Worm (Caenorhabditis elegans) whole organism, dauer: ENCODE measurements around the gene Y54G2A.10.
"Not testable (repeated sequence)": the region's sequence is repeated elsewhere in the genome, so short reads cannot be mapped to it uniquely, and the experiment has no call there.

Source experiments
- unc-62 ChIP-seq: sonication (generic microtip); optimal IDR thresholded peaks from 2 replicates; lab custom pipeline; 2017; ENCODE audit warnings: missing biosample characterization, missing genetic modification reagents, missing genetic modification characterization

Y54G2A.10 gene

DNA sequence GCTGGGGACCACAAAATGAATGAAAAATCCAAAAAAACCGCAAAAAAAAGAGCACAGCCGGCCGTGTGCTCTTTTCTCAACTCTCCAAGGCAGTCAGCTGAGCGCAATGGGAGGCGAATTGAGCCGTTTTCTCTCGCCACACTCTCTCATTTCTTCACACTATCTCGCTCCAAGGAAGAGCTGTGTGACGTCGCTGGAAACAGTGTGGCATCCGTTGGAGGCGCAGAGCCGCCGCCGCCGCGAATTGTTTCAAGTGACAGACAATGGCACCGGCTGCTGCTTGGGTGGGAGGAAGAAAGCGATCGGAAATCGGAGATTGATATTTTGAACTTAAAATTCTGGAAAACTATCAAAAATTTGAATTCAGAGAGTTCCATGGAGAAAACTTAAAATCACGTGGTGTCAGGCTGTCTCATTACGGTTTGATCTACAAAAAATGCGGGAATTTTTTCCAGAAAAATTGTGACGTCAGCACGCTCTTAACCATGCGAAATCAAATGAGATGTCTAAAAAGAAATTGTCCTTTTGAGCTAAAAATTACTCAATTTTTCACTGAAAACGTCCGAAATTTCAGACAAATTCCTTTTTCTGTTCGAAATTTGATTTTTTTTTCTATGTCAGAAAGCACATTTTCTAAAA, 23.4 kb upstream of the Y54G2A.10 start:
- TF ChIP-seq unc-62 = no peak

DNA sequence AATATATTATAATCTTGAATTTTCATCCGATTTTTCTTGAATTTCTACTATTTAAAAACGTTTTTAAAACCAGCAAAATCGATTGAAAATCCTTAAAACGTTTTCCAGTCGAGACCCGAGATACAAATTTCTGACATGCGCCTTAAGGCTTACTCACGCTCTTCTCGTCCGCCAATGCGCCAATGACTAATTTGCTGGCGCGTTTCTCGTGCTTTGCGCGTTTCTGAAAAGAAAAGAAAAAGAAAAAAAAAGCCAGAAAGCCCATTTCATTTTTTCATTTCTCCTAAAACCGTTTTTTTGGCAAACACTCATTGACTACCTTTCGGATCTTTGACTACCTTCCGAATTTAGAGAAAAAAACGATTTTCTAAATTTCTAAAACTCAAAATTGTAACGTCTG, 22.8 kb upstream of the Y54G2A.10 start:
- no peak for TF ChIP-seq unc-62

DNA sequence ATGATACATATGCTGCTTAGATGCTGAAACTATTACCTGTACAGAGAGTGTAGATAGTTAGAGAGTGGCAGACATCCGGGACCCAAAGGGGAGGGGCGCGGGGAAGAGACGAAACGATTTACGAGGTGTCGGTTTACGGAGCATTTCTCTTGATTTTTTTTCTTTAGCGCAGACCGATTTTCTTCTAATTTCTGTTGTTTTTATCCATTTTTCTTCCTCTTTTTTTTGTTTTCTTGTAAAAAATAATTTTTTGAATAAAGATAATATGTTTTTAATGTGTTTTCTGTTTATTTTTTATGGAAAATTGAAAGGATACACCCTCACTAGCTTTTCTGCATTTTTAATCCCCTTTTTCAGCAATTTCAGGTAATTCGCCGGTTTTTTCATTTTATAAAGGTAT, 21.6 kb upstream of the Y54G2A.10 start, which contains the start of gene Y54G2A.72:
Gene Y54G2A.72 (plus strand): TSS at position 301 of the 400 bp plus-strand sequence.
- TF ChIP-seq unc-62 = not testable (repeated sequence)

DNA sequence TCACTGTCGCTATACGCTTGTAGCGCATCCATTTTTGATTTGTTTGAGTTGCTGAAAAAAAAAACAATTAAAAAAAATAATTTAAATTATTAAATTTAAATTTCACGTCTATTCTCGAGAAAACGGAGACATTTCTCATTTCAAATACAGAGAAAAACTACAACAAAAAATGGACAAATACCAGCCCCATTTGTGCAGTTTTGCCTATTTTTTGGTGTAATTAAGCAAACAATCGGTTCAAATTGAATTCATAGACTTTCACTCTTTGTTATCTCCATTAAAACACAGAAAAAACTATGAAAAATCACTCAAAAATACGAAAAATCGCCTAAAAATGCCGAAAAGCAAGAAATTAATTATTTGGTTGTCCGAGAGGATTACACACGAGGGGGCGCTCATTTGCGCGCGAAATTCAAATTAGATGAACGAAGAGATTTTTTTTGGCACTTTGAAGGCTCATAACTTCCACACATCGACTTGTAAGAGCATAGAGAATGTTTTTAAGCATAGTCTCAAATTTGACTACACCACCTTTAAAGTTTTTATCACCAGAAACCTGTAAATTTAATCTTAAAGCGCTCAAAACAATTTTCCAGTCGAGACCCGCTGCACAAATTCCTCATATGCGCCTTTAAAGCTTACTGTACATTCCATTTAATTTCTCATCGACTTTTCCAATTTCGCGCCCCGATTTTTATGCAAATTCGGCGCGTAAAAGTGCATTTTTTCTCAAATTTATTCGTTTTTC, 16.5 kb upstream of the Y54G2A.10 start, which contains the start of gene Y54G2A.12:
Gene Y54G2A.12 (minus strand): TSS at position 51 of the 748 bp plus-strand sequence.
- no peak for TF ChIP-seq unc-62

DNA sequence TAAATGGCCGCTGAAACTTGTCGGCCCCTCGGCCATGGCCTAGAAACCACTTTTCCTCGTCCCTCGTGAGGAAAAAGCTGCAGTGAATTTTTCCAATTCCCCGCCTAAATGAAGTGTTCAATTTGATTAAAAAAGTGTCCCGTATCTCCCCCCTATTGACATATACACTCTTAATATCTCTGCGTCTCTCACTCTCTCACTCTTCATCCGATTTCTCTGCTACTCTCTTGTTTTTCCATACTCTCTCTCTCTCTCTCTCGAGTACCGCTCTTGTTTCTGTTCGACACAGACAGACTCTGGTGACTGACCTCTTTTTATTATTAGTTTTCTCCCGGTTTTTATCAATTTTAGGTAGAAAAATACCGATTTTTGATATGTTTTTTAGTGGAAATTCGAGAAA, 14.4 kb upstream of the Y54G2A.10 start:
- TF ChIP-seq unc-62 = no peak

DNA sequence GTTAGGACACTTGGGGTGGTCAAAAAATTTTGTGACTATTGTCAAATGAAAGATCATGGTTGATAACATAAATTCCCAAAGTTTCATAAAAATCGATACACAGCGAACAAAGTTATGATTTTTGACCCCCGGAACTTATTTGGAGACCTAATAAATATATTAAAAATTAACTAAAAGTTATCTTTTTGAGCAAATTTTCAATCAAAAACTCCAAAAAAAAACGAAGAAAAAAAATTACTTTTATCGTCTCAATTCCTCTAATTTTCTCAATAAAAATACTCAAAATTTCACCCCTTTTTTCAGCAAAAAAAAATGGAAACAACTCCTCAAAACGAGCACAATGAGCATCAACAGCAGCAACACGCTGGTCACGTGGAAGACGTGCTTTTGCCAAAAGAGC, 11.1 kb upstream of the Y54G2A.10 start, which contains the start of gene atln-1:
Gene atln-1 (plus strand): TSS at position 301 of the 400 bp plus-strand sequence.
- not testable (repeated sequence) for TF ChIP-seq unc-62

DNA sequence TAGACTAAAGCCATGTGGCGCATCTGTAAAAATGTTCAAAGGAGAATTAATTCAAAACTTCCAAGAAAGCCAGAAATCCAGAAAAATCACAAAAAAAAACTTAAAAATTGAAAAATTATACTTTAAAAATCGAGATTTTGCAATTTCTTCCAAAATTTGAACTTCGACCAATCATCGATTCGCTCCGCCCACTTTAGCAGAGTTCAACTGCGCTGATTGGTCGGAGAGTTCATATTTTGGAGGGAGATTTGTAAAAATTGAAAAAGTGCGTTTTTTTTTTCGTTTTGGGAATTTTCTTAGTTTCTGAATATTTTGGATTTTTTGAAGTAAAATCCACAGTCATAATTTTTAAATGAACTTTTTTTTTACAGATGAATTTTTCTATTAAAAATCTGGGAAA, 5.5 kb upstream of the Y54G2A.10 start:
- TF ChIP-seq unc-62 = no peak

DNA sequence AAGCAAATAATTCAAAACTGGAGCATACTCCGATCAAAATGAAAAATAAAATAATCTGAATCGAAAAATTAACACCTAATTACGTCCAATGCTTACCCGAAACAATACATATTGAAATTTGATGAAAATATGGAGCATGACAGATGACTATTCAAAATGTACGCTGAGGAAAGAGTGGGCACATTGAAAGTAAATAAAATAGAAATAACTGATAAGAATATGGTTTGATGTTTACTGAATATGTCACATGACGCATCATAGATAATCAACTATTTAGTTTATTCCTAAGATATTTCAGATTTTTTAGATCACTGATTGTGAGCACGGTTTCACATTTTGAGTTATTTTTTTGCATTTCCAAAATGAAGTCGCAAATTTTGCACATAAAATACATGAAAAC, 1.1 kb upstream of the Y54G2A.10 start, which contains the start of gene Y54G2A.52:
Gene Y54G2A.52 (minus strand): TSS at position 348 of the 400 bp plus-strand sequence.
- TF ChIP-seq unc-62 = no peak

DNA sequence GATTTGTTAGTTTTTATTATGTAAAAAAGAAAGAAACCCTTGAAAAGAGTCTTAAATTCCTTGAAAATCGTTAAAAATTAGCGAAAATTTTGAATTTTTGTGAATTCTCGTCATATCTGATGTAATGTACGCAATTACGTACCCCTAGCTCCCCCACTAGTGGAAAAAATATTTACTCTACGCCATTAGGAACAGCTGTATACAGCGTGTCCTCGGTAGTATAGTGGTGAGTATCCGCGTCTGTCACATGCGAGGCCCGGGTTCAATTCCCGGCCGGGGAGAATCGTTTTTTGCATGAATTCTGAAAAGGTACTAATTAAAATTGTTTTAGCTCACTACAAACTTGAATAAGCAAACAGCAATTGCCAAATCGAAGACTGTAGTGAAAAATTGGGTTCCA, 401 bp downstream of the Y54G2A.10 start:
- TF ChIP-seq unc-62 = no peak

DNA sequence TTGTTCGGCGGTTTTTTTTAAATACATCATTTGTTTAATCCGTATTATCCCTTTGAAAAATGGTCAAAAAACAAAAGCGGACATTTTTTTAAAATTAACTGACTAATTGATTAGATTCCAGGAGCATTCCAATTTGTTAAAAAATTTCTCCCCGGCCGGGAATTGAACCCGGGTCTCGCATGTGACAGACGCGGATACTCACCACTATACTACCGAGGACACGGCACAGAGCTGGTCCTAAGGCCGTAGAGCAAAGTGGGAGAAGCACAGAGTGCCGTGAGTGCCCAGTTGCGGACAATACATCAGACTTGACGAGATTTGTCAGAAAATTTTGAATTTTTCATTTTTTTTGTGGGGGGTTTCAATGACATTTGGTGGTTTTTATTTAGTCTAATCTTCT, 1.5 kb downstream of the Y54G2A.10 start:
- TF ChIP-seq unc-62 = no peak

DNA sequence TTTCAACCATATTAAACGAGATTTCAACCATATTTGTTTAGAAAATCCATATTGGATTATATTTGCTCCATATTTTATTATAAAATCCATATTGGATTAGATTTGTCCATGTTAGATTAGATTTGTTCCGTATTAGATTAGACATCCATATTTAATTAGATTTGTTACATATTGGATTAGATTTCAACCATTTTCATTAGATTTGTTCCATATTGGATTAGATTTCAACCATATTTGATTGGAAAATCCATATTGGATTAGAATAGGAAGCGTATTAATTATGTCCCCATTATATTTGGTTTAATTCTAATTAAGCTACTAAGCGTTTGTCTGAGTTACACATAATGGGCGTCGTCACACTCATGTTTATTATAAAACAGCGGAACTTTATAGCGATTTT, 2.1 kb downstream of the Y54G2A.10 start, which contains the start of gene Y54G2A.44:
Gene Y54G2A.44 (plus strand): TSS at position 301 of the 400 bp plus-strand sequence.
- not testable (repeated sequence) for TF ChIP-seq unc-62

DNA sequence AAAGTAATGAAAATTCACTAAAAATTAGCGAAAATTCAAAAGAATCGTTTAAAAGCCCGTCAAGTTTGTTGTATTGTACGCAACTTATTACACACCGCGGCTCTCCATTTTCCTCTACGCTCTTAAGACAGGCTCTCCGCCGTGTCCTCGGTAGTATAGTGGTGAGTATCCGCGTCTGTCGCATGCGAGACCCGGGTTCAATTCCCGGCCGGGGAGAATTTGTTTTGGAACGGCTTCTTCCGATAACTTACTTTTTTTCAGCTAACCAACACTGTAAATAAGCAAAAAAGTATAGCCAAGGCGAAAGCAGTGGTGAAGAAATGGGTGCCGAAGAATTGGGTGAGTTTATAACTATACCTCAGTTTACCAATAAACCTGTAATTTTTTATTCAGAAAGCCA, 2.7 kb downstream of the Y54G2A.10 start:
- no peak for TF ChIP-seq unc-62

DNA sequence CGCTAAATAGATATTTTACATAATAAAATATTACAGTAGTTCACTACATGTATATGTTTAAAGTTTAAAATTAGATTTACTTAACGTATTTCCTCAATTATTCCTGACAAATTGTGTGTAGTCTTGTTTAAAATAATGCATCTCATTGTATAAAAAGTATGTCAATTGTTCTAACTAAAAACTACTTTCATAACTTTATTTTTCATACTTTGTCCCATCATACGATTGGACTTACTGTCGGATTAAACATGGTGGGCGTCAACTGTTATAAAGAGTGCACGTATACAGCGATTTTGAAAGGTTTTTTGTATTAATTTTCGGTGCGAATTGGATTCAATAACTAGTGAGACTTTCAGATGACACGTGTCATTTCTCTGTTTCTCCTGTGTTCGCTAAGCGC, 4.2 kb downstream of the Y54G2A.10 start, which contains the start of gene Y54G2A.32:
Gene Y54G2A.32 (plus strand): TSS at position 301 of the 400 bp plus-strand sequence.
- no peak for TF ChIP-seq unc-62

DNA sequence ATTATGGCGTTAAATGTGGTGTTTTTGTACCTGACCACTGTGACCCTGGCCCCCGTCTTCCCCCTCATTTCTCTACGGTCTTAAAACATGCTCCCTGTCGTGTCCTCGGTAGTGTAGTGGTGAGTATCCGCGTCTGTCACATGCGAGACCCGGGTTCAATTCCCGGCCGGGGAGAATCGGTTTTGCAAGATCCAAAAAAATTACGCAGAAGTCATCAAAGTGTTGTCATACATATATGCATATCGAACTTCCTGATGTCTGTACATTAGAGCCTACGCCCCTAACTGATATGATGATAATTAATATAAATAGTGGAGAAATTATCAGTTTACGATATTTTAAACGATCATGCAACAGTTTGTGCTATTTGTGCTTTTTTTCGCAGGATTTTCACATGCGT, 6.0 kb downstream of the Y54G2A.10 start, which contains the start of gene Y54G2A.45:
Gene Y54G2A.45 (plus strand): TSS at position 333 of the 400 bp plus-strand sequence.
- TF ChIP-seq unc-62 = no peak

DNA sequence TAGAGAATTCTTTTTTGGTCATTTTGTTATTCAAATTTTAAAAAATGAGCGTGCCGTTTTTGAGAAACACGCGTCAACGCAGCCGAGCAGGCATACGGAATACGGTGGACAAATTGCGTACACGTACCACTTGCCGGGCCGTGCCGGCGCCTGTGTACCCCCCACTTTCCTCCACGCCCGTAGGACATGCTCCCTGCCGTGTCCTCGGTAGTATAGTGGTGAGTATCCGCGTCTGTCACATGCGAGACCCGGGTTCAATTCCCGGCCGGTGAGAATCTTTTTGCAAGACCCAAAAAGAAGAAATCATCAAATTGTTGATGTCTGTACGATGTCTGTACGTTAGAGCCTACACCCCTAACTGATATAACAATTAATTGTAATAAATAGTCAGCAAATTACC, 8.7 kb downstream of the Y54G2A.10 start:
- no peak for TF ChIP-seq unc-62

DNA sequence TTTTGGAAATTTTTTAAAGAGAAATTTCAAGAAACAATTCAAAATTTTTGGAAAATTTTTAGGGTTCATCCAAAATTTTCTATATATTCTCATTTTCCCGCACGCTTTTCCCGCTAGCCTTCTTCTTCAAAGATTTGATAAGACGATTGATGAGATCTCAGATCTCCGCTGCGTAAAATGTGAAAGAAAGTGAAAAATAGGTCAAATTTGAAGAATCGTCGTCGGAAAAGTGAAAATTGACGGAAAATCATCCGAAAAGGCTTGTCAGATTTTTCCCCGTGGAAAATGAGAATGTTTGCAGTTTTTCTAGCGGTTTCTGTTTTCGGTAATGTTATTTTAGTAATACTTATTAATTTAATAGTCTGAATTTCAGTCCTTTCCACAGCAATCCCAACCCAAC, 9.7 kb downstream of the Y54G2A.10 start, which contains the start of gene Y54G2A.76:
Gene Y54G2A.76 (plus strand): TSS at position 203 of the 400 bp plus-strand sequence.
- TF ChIP-seq unc-62 = no peak

DNA sequence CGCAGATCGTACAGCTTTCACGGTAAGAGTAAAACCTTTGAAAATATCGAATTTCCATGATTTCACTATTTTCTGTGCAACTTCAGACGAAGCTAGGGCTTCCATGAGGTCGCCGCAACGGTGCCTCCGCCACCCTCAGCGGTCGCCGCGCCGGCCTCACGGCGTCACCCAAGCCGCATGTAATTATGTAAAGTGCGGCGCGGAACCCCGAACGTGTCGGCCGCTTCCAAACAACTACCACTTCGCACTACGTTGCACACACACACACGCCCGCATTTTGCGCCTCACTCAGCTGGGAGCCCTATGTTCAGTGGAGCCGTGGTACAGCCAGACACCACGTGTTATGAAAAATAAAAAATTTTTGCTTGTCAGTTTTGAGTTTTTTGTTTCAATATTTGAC, 17.5 kb downstream of the Y54G2A.10 start:
- no peak for TF ChIP-seq unc-62
